Fruit fly (Drosophila melanogaster) whole organism, embryonic: Measurements from ENCODE around the gene Utx.

Experiments used
- ATbp ChIP-seq: fragments of 200-800 bp; sonication (Bioruptor generic); optimal IDR thresholded peaks from 2 replicates; lab custom pipeline; 2017; ENCODE audit warnings: missing biosample characterization, mild to moderate bottlenecking, missing genetic modification characterization, missing genetic modification reagents
- Bteb2 ChIP-seq: fragments of 200-800 bp; sonication (Bioruptor generic); optimal IDR thresholded peaks from 2 replicates; lab custom pipeline; 2016; ENCODE audit warnings: missing biosample characterization, missing genetic modification characterization
- CG1024 ChIP-seq: fragments of 200-800 bp; sonication (Bioruptor generic); IDR thresholded peaks from 2 replicates; pipeline ENCODE4 v1.3.6; 2022; ENCODE audit warnings: missing biosample characterization, missing genetic modification characterization
- CG10267 ChIP-seq: fragments of 200-800 bp; sonication (Bioruptor generic); optimal IDR thresholded peaks from 2 replicates; lab custom pipeline; 2018; ENCODE audit warnings: missing biosample characterization, mild to moderate bottlenecking, missing genetic modification characterization, moderate library complexity
- CG10431 ChIP-seq: fragments of 200-800 bp; sonication (Bioruptor generic); optimal IDR thresholded peaks from 3 replicates; lab custom pipeline; 2018; ENCODE audit warnings: missing biosample characterization, mild to moderate bottlenecking, missing genetic modification characterization
- CG1233 ChIP-seq: fragments of 200-800 bp; sonication (Bioruptor generic); optimal IDR thresholded peaks from 4 replicates; lab custom pipeline; 2018; ENCODE audit warnings: missing biosample characterization, mild to moderate bottlenecking, missing genetic modification characterization
- CG14014 ChIP-seq: fragments of 200-800 bp; sonication (Bioruptor generic); IDR thresholded peaks from 2 replicates; pipeline ENCODE4 v1.3.6; 2022; ENCODE audit warnings: missing biosample characterization, missing genetic modification characterization
- CG15601 ChIP-seq: fragments of 200-800 bp; sonication (Bioruptor generic); optimal IDR thresholded peaks from 3 replicates; lab custom pipeline; 2019; ENCODE audit warnings: missing biosample characterization, mild to moderate bottlenecking, missing genetic modification characterization, moderate library complexity
- CG17186 ChIP-seq: fragments of 200-800 bp; sonication (Bioruptor generic); optimal IDR thresholded peaks from 3 replicates; lab custom pipeline; 2017; ENCODE audit warnings: missing biosample characterization, missing genetic modification reagents, missing genetic modification characterization
- CG18262 ChIP-seq: fragments of 200-800 bp; optimal IDR thresholded peaks from 3 replicates; lab custom pipeline; 2019; ENCODE audit warnings: missing biosample characterization, mild to moderate bottlenecking, missing genetic modification characterization, moderate library complexity
- CG2120 ChIP-seq: fragments of 200-800 bp; sonication (Bioruptor generic); optimal IDR thresholded peaks from 3 replicates; lab custom pipeline; 2016; ENCODE audit warnings: missing biosample characterization, missing genetic modification characterization
- CG2199 ChIP-seq: fragments of 200-800 bp; sonication (Bioruptor generic); IDR thresholded peaks from 3 replicates; pipeline ENCODE4 v1.3.6; 2022; ENCODE audit warnings: missing biosample characterization, missing genetic modification characterization
- CG3163 ChIP-seq: fragments of 200-800 bp; sonication (Bioruptor generic); optimal IDR thresholded peaks from 3 replicates; lab custom pipeline; 2016; ENCODE audit warnings: missing biosample characterization, missing genetic modification characterization
- CG34376 ChIP-seq: fragments of 200-800 bp; sonication (Bioruptor generic); optimal IDR thresholded peaks from 2 replicates; lab custom pipeline; 2018; ENCODE audit warnings: missing biosample characterization, mild to moderate bottlenecking, missing genetic modification characterization
- CG34422 ChIP-seq: fragments of 200-800 bp; sonication (Bioruptor generic); IDR thresholded peaks from 3 replicates; pipeline ENCODE4 v1.3.6; 2022; ENCODE audit warnings: missing biosample characterization, missing genetic modification characterization
- CG4424 ChIP-seq: fragments of 200-800 bp; sonication (Bioruptor generic); optimal IDR thresholded peaks from 3 replicates; lab custom pipeline; 2016; ENCODE audit warnings: missing biosample characterization, missing genetic modification characterization
- CG4730 ChIP-seq: fragments of 200-800 bp; sonication (Bioruptor generic); IDR thresholded peaks from 2 replicates; pipeline ENCODE4 v1.3.6; 2022; ENCODE audit warnings: missing biosample characterization, missing genetic modification characterization
- CG7745 ChIP-seq: fragments of 200-800 bp; sonication (Bioruptor generic); optimal IDR thresholded peaks from 2 replicates; lab custom pipeline; 2018; ENCODE audit warnings: missing biosample characterization, mild to moderate bottlenecking, missing genetic modification characterization, moderate library complexity
- CG8478 ChIP-seq: fragments of >200 bp; optimal IDR thresholded peaks from 2 replicates; lab custom pipeline; 2018
- CG8924 ChIP-seq: fragments of 200-800 bp; optimal IDR thresholded peaks from 3 replicates; lab custom pipeline; 2019; ENCODE audit warnings: missing biosample characterization, mild to moderate bottlenecking, missing genetic modification characterization, moderate library complexity
- CrebB ChIP-seq: fragments of 200-800 bp; sonication (Bioruptor generic); optimal IDR thresholded peaks from 3 replicates; lab custom pipeline; 2018; ENCODE audit warnings: missing biosample characterization, mild to moderate bottlenecking, missing genetic modification characterization
- Dll ChIP-seq: fragments of 200-800 bp; sonication (Bioruptor generic); IDR thresholded peaks from 4 replicates; pipeline ENCODE4 v1.3.6; 2022; ENCODE audit warnings: missing biosample characterization, missing genetic modification characterization; ENCODE audit not compliant: partially characterized antibody
- Gsc ChIP-seq: fragments of 200-800 bp; sonication (Bioruptor generic); IDR thresholded peaks from 2 replicates; pipeline ENCODE4 v1.3.6; 2022; ENCODE audit warnings: missing biosample characterization, missing genetic modification characterization
- Med ChIP-seq: fragments of 200-800 bp; sonication (Bioruptor generic); peaks from one replicate; lab custom pipeline; 2016; ENCODE audit warnings: missing biosample characterization, missing genetic modification characterization, mild to moderate bottlenecking, inconsistent platforms, moderate library complexity
- Mes4 ChIP-seq: fragments of 200-800 bp; sonication (Bioruptor generic); optimal IDR thresholded peaks from 2 replicates; lab custom pipeline; 2016; ENCODE audit warnings: missing biosample characterization, missing genetic modification characterization
- NfI ChIP-seq: fragments of 200-800 bp; sonication (Bioruptor generic); optimal IDR thresholded peaks from 3 replicates; lab custom pipeline; 2018; ENCODE audit warnings: missing biosample characterization, mild to moderate bottlenecking, missing genetic modification characterization, moderate library complexity
- Vsx1 ChIP-seq: fragments of 200-800 bp; sonication (Bioruptor generic); optimal IDR thresholded peaks from 2 replicates; lab custom pipeline; 2017; ENCODE audit warnings: missing biosample characterization, mild to moderate bottlenecking, missing genetic modification characterization, missing genetic modification reagents
- YL-1 ChIP-seq: fragments of 200-800 bp; sonication (Bioruptor generic); optimal IDR thresholded peaks from 3 replicates; lab custom pipeline; 2017; ENCODE audit warnings: missing biosample characterization, mild to moderate bottlenecking, missing genetic modification characterization
- al ChIP-seq: fragments of 200-800 bp; sonication (Bioruptor generic); IDR thresholded peaks from 2 replicates; pipeline ENCODE4 v1.3.6; 2022; ENCODE audit warnings: missing biosample characterization, missing genetic modification characterization
- chif ChIP-seq, 2 experiments: fragments of 200-800 bp; sonication (Bioruptor generic); optimal IDR thresholded peaks; 3 replicates each; lab custom pipeline; 2016; ENCODE audit warnings: missing biosample characterization in 2 of 2, missing genetic modification characterization in 2 of 2
- danr ChIP-seq: fragments of 200-800 bp; sonication (Bioruptor generic); IDR thresholded peaks from 2 replicates; pipeline ENCODE4 v1.3.6; 2022; ENCODE audit warnings: missing biosample characterization, missing genetic modification characterization
- dmrt99B ChIP-seq: fragments of 200-800 bp; sonication (Bioruptor generic); optimal IDR thresholded peaks from 2 replicates; lab custom pipeline; 2018; ENCODE audit warnings: missing biosample characterization, mild to moderate bottlenecking, missing genetic modification characterization, moderate library complexity
- emc ChIP-seq: fragments of 200-800 bp; sonication (Bioruptor generic); optimal IDR thresholded peaks from 2 replicates; lab custom pipeline; 2016; ENCODE audit warnings: missing biosample characterization, missing genetic modification characterization
- ewg ChIP-seq: fragments of 200-800 bp; sonication (Bioruptor generic); optimal IDR thresholded peaks from 3 replicates; lab custom pipeline; 2017; ENCODE audit warnings: mild to moderate bottlenecking, missing biosample characterization, missing genetic modification reagents, missing genetic modification characterization
- gce ChIP-seq: fragments of 200-800 bp; sonication (Bioruptor generic); IDR thresholded peaks from 3 replicates; pipeline ENCODE4 v1.3.6; 2022; ENCODE audit warnings: missing biosample characterization, missing genetic modification characterization
- gsb-n ChIP-seq: fragments of 200-800 bp; sonication (Bioruptor generic); optimal IDR thresholded peaks from 3 replicates; lab custom pipeline; 2018; ENCODE audit warnings: missing biosample characterization, mild to moderate bottlenecking, missing genetic modification characterization
- ind ChIP-seq: fragments of 200-800 bp; sonication (Bioruptor generic); optimal IDR thresholded peaks from 3 replicates; lab custom pipeline; 2016; ENCODE audit warnings: missing biosample characterization, missing genetic modification characterization
- inv ChIP-seq: fragments of 200-800 bp; sonication (Bioruptor generic); IDR thresholded peaks from 2 replicates; pipeline ENCODE4 v1.3.6; 2022; ENCODE audit warnings: missing biosample characterization, missing genetic modification characterization; ENCODE audit not compliant: partially characterized antibody
- nerfin-1 ChIP-seq: fragments of 200-800 bp; sonication (Bioruptor generic); optimal IDR thresholded peaks from 3 replicates; lab custom pipeline; 2019; ENCODE audit warnings: missing biosample characterization, mild to moderate bottlenecking, missing genetic modification characterization, moderate library complexity
- nmo ChIP-seq: fragments of 200-800 bp; sonication (Bioruptor generic); optimal IDR thresholded peaks from 2 replicates; lab custom pipeline; 2018; ENCODE audit warnings: missing biosample characterization, mild to moderate bottlenecking, missing genetic modification characterization, moderate library complexity
- pfk ChIP-seq: fragments of 200-800 bp; sonication (Bioruptor generic); optimal IDR thresholded peaks from 2 replicates; lab custom pipeline; 2018; ENCODE audit warnings: missing biosample characterization, mild to moderate bottlenecking, missing genetic modification characterization, moderate library complexity
- psq ChIP-seq: fragments of 200-800 bp; sonication (Bioruptor generic); optimal IDR thresholded peaks from 2 replicates; lab custom pipeline; 2017; ENCODE audit warnings: missing biosample characterization, missing genetic modification characterization
- salm ChIP-seq: fragments of 200-800 bp; sonication (Bioruptor generic); optimal IDR thresholded peaks from 2 replicates; lab custom pipeline; 2018; ENCODE audit warnings: missing biosample characterization, mild to moderate bottlenecking, missing genetic modification characterization
- sc ChIP-seq, 3 experiments: fragments of >200 bp in 2 of 3; fragments of 200-800 bp in 1 of 3; sonication (Bioruptor generic) in 1 of 3; optimal IDR thresholded peaks; 2 replicates in 2 of 3; 3 replicates in 1 of 3; lab custom pipeline; 2017; ENCODE audit warnings: mild to moderate bottlenecking in 1 of 3, missing biosample characterization in 1 of 3, missing genetic modification characterization in 1 of 3, missing genetic modification reagents in 1 of 3
- seq ChIP-seq: fragments of 200-800 bp; sonication (Bioruptor generic); IDR thresholded peaks from 2 replicates; pipeline ENCODE4 v1.3.6; 2022; ENCODE audit warnings: missing biosample characterization, missing genetic modification characterization
- slbo ChIP-seq: fragments of 200-800 bp; sonication (Bioruptor generic); IDR thresholded peaks from 2 replicates; pipeline ENCODE4 v1.3.6; 2022; ENCODE audit warnings: missing biosample characterization, missing genetic modification characterization
- so ChIP-seq: fragments of 200-800 bp; sonication (Bioruptor generic); IDR thresholded peaks from 3 replicates; pipeline ENCODE4 v1.3.6; 2022; ENCODE audit warnings: missing biosample characterization, missing genetic modification characterization
- sug ChIP-seq: fragments of 200-800 bp; optimal IDR thresholded peaks from 2 replicates; lab custom pipeline; 2019; ENCODE audit warnings: missing biosample characterization, mild to moderate bottlenecking, missing genetic modification characterization, moderate library complexity
- trh ChIP-seq: fragments of 200-800 bp; sonication (Bioruptor generic); optimal IDR thresholded peaks from 2 replicates; lab custom pipeline; 2016; ENCODE audit warnings: missing biosample characterization, missing genetic modification characterization
- zen2 ChIP-seq: fragments of 200-800 bp; sonication (Bioruptor generic); IDR thresholded peaks from 3 replicates; pipeline ENCODE4 v1.3.6; 2022; ENCODE audit warnings: missing biosample characterization, missing genetic modification characterization; ENCODE audit not compliant: partially characterized antibody

Utx gene

dm6 chr2L:10292066-10292560 lies 13.5 kb upstream of the Utx start, which contains the start of gene Ufd4 (continued):
- TF ChIP-seq nerfin-1 (tag; lab: Kevin White, UChicago), result no peak
- TF ChIP-seq CG8924 (tag; lab: Kevin White, UChicago), result peak; percentile 65
- TF ChIP-seq CG4424 (GFP tag; lab: Kevin White, UChicago), result peak; percentile 74
- TF ChIP-seq slbo (GFP tag; lab: Robert Waterston, UW), result no peak; the same call in 1 of the 2 replicates
- peak; percentile 63 for TF ChIP-seq ind (GFP tag; lab: Kevin White, UChicago)
- TF ChIP-seq CG17186 (GFP tag; lab: Kevin White, UChicago), result no peak
- no peak for TF ChIP-seq dmrt99B (tag; lab: Kevin White, UChicago)
- no peak for TF ChIP-seq CG15601
- peak; percentile 7 for TF ChIP-seq CG7745
- no peak for TF ChIP-seq CG10431 (GFP tag; lab: Kevin White, UChicago)
- TF ChIP-seq Dll (GFP tag; lab: Robert Waterston, UW), result peak; percentile 56; the same call in 2 of the 4 replicates
- TF ChIP-seq so, result no peak; the same call in 2 of the 3 replicates
- TF ChIP-seq chif (GFP tag; optimal IDR thresholded peaks at IDR 0.05; lab: Kevin White, UChicago), result peak; percentile 16 to 49
- TF ChIP-seq psq (GFP tag; lab: Kevin White, UChicago), result no peak
- TF ChIP-seq emc (GFP tag; lab: Kevin White, UChicago), result peak; percentile 5
- no peak for TF ChIP-seq CG34422 (GFP tag; lab: Robert Waterston, UW)
- TF ChIP-seq CG1024, result peak; percentile 80; the same call in 1 of the 2 replicates
- peak; percentile 95 for TF ChIP-seq Med (GFP tag; lab: Kevin White, UChicago)
- no peak for TF ChIP-seq al (GFP tag; lab: Robert Waterston, UW)
- TF ChIP-seq trh (GFP tag; lab: Kevin White, UChicago), result no peak
- TF ChIP-seq Vsx1 (GFP tag; lab: Kevin White, UChicago), result no peak
- peak; percentile 75 for TF ChIP-seq nmo (GFP tag; lab: Kevin White, UChicago)
- no peak for TF ChIP-seq CG8478
- no peak for TF ChIP-seq ewg (GFP tag; lab: Kevin White, UChicago)
- no peak for TF ChIP-seq sug
- TF ChIP-seq CG4730 (GFP tag; lab: Robert Waterston, UW), result no peak
- TF ChIP-seq pfk (GFP tag; lab: Kevin White, UChicago), result peak; percentile 47
- peak; percentile 34 for TF ChIP-seq CG3163
- TF ChIP-seq sc (optimal IDR thresholded peaks at IDR 0.05; lab: Kevin White, UChicago), result no peak
- no peak for TF ChIP-seq sc (GFP tag; optimal IDR thresholded peaks at IDR 0.05; lab: Kevin White, UChicago)
- peak; percentile 46 for TF ChIP-seq CG1233 (GFP tag; lab: Kevin White, UChicago)
- TF ChIP-seq CG14014 (GFP tag; lab: Robert Waterston, UW), result peak; percentile 75; the same call in 1 of the 2 replicates
- TF ChIP-seq YL-1 (GFP tag; lab: Kevin White, UChicago), result peak; percentile 37
- no peak for TF ChIP-seq Gsc
- no peak for TF ChIP-seq gce (GFP tag; lab: Robert Waterston, UW)
- 0 out of 3 replicates have a peak, but pooled peaks have one; percentile 7 for TF ChIP-seq CG2199
- no peak for TF ChIP-seq salm (tag; lab: Kevin White, UChicago)
- no peak for TF ChIP-seq CG18262 (tag; lab: Kevin White, UChicago)
- no peak; the same call in 2 of the 3 replicates for TF ChIP-seq zen2 (GFP tag; lab: Robert Waterston, UW)
- no peak for TF ChIP-seq NfI (GFP tag; lab: Kevin White, UChicago)
- no peak for TF ChIP-seq gsb-n (tag; lab: Kevin White, UChicago)
- TF ChIP-seq Bteb2 (GFP tag; lab: Kevin White, UChicago), result peak; percentile 64
- peak; percentile 74 for TF ChIP-seq CG10267
- no peak for TF ChIP-seq seq (GFP tag; lab: Robert Waterston, UW)
- peak; percentile 38 for TF ChIP-seq CG34376 (GFP tag; lab: Kevin White, UChicago)
- peak; percentile 79 for TF ChIP-seq CG2120
- TF ChIP-seq danr (GFP tag; lab: Robert Waterston, UW), result no peak
- TF ChIP-seq CrebB (tag; lab: Kevin White, UChicago), result peak; percentile 9
- TF ChIP-seq ATbp (GFP tag; lab: Kevin White, UChicago), result no peak
- TF ChIP-seq Mes4 (GFP tag; lab: Kevin White, UChicago), result peak; percentile 11
- TF ChIP-seq inv (GFP tag; lab: Robert Waterston, UW), result no peak
